Worm (Caenorhabditis elegans): Measurements from ENCODE around the gene srab-20.

- peak; percentile 27 to 63 (median 28) for TF ChIP-seq ceh-82 (tag; optimal IDR thresholded peaks at IDR 0.05)
- TF ChIP-seq jun-1 (tag; optimal IDR thresholded peaks at IDR 0.05), result peak; percentile 66
Measured at ce11 chrV:3391005-3391404, 37.8 kb upstream of the srab-20 start.
